Worm (Caenorhabditis elegans): ENCODE data around the gene C09G5.7.

The C09G5.7 gene

ce11 chrII:10675302-10675701 is 39.4 kb upstream of the C09G5.7 start, which contains the start of gene ptb-1:
Gene ptb-1, plus strand, starts transcription at chrII:10675602.
- TF ChIP-seq F10E7.11 (tag; optimal IDR thresholded peaks at IDR 0.05) (no peak), C17E4.6 (GFP tag; IDR thresholded peaks at IDR 0.05) (no peak), aptf-3 (GFP tag; IDR thresholded peaks at IDR 0.05) (no peak), F39B2.1 (GFP tag; IDR thresholded peaks at IDR 0.05) (no peak), ccch-3 (GFP tag; optimal IDR thresholded peaks at IDR 0.05) (no peak)

- no peak for TF ChIP-seq Y56A3A.18 (GFP tag; IDR thresholded peaks at IDR 0.05)
- no peak for TF ChIP-seq ets-4 (GFP tag; optimal IDR thresholded peaks at IDR 0.05)
- no peak for TF ChIP-seq sdz-38 (tag; optimal IDR thresholded peaks at IDR 0.05)
- no peak for TF ChIP-seq nhr-120 (GFP tag; IDR thresholded peaks at IDR 0.05)
- TF ChIP-seq ceh-40 (GFP tag; IDR thresholded peaks at IDR 0.05): no peak
- TF ChIP-seq ceh-58 (GFP tag; IDR thresholded peaks at IDR 0.05): no peak
- TF ChIP-seq madf-6 (GFP tag; IDR thresholded peaks at IDR 0.05): no peak
- no peak for TF ChIP-seq dpff-1 (tag; optimal IDR thresholded peaks at IDR 0.05)
- no peak for TF ChIP-seq nhr-179 (tag; optimal IDR thresholded peaks at IDR 0.05)
- TF ChIP-seq T26A5.8 (tag; optimal IDR thresholded peaks at IDR 0.05): no peak
- no peak for TF ChIP-seq ztf-22 (GFP tag; optimal IDR thresholded peaks at IDR 0.05)
- TF ChIP-seq F52B5.7 (tag; optimal IDR thresholded peaks at IDR 0.05): no peak
Measured at ce11 chrII:10680130-10680529, 34.6 kb upstream of the C09G5.7 start.

DNA sequence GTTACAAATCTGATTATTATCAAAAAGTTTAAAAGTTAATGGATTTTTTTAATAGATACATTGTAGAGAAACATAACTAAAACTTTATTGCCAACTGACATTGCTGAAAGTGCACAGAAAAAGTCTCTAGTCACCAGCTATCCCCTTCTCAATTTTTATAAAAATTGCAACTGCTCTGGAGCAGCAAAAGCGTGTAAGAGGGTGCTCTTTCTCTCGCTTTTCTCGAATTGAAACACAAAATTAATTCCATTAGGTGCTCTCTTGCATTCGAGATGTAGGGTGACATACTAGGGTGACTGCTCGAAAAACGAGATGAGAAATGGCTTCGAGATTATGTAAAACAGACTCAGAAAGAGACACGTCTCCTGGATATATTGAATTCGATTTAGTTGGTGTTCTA is 34.1 kb upstream of the C09G5.7 start:
- TF ChIP-seq ceh-58 (GFP tag; IDR thresholded peaks at IDR 0.05) (no peak), hmg-20 (GFP tag; IDR thresholded peaks at IDR 0.05) (no peak), nhr-27 (tag; optimal IDR thresholded peaks at IDR 0.05) (no peak), ztf-25 (GFP tag; IDR thresholded peaks at IDR 0.05) (no peak), lin-26 (GFP tag; IDR thresholded peaks at IDR 0.05) (no peak), gei-17 (GFP tag; optimal IDR thresholded peaks at IDR 0.05) (no peak), snpc-1.3 (tag; optimal IDR thresholded peaks at IDR 0.05; ENCODE audit: insufficient read depth) (no peak), cebp-2 (GFP tag; IDR thresholded peaks at IDR 0.05) (no peak), F57A8.1 (GFP tag; optimal IDR thresholded peaks at IDR 0.05) (no peak), madf-10 (tag; optimal IDR thresholded peaks at IDR 0.05) (no peak), dpl-1 (GFP tag; optimal IDR thresholded peaks at IDR 0.05) (no peak), T26A5.8 (tag; optimal IDR thresholded peaks at IDR 0.05) (no peak), F57C9.4 (tag; optimal IDR thresholded peaks at IDR 0.05) (no peak), zim-3 (tag; optimal IDR thresholded peaks at IDR 0.05) (no peak), Y53G8AR.9 (GFP tag; conservative IDR thresholded peaks at IDR 0.05) (no peak), B0019.2 (GFP tag; conservative IDR thresholded peaks at IDR 0.05) (no peak), madf-6 (GFP tag; IDR thresholded peaks at IDR 0.05) (no peak), let-607 (tag; optimal IDR thresholded peaks at IDR 0.05) (no peak), sdz-38 (tag; optimal IDR thresholded peaks at IDR 0.05) (no peak)

DNA sequence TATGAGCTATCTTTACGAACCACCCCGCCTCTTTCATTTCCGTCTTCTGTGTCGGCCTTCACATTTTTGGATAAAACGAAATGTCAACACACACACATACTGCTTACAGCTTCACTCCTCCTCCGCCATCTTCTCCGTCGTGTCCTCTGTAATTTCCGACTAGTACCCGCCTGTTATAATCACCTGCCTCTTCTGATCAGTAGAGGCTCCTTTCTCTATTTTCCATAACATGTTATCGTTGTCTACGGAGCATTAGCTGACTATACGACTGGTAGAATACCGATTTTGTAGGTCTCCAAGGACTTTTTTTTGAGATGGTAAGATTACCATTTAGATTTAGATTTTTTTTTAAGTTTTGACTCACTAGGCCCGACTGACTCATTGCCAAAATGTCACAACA is 29.7 kb upstream of the C09G5.7 start:
- no peak for TF ChIP-seq atf-7 (tag; optimal IDR thresholded peaks at IDR 0.05)
- TF ChIP-seq gei-17 (GFP tag; optimal IDR thresholded peaks at IDR 0.05): no peak
- TF ChIP-seq ztf-6 (GFP tag; IDR thresholded peaks at IDR 0.05): no peak
- no peak for TF ChIP-seq xnd-1 (tag; optimal IDR thresholded peaks at IDR 0.05)
- TF ChIP-seq repo-1 (tag; optimal IDR thresholded peaks at IDR 0.05): no peak
- TF ChIP-seq hlh-26 (GFP tag; conservative IDR thresholded peaks at IDR 0.05): no peak
